Fruit fly (Drosophila melanogaster) ovary, adult (tissue): ENCODE data around the gene lbl.

ENCODE experiments used
- CG17801 ChIP-seq: fragments of 200-800 bp; optimal IDR thresholded peaks from 2 replicates; lab custom pipeline; 2019; ENCODE audit warnings: missing biosample characterization, mild to moderate bottlenecking, missing genetic modification characterization, moderate library complexity; ENCODE audit not compliant: partially characterized antibody

lbl gene

DNA sequence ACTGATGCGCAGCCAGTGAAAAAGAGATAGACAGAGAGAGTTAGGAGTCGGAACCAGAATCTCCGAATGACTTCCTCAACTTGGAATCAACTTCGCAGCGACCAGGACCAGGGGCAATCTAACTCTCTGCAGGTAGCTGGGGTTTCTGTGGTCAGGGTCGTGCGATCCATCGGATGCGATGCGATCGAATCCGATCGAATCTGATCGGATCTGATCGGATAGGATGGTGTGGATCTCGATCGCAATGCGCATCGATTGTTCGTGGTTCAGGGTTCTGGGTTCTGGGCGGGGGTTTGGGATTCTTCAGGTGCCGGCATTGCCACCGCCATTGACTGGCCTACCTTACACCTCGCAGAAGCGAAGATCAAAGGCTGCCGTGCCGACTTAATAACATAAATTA lies 14.7 kb downstream of the lbl start:
- no peak for TF ChIP-seq CG17801

DNA sequence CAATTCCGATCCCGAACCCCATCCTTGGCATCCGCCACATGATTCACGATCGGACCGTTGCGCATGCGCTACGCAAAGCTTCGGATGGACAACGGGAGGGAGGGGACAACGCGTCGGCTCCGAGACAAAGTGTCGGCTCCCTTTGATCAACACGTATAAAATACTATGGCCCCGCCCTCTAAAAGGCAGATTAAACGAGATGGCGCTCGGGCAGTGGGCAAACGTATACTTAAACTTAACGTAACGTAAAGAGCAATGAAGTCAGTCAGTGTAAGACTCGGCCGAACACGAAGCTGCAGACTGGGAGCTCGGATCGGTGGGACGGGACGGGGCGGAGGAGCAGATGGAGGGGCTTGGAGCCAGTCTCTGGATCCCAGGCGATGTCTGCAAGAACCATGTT lies 17.0 kb downstream of the lbl start:
- no peak for TF ChIP-seq CG17801

DNA sequence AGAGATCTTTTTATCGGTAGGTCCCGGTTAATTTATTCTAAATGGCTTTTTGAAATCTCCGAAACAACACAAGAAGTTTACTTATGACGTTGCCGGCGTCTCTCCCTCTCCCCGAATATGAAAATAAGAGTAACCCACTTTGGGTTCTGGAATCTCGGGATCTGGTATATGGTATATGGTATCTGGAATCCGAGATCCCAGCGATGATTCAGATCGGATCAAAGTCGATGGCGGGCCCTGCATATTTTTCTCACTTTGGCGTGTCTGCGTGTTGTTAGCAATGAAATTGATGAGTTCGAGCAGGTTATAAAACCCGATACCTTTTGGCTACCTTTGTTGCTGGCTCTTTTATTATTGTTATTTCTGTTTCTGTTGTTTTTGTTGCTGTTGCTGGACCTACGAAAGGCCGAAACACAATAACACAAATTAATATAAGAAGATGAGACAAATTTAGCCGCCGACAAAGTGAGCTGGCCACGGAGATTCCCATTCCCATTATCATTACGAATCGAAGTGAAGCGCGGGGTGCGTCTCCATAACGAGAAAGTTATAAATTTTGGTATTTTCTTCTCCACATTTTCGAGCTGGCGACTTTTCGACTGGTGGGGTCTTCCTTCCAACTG lies 18.8 kb downstream of the lbl start:
- no peak for TF ChIP-seq CG17801

DNA sequence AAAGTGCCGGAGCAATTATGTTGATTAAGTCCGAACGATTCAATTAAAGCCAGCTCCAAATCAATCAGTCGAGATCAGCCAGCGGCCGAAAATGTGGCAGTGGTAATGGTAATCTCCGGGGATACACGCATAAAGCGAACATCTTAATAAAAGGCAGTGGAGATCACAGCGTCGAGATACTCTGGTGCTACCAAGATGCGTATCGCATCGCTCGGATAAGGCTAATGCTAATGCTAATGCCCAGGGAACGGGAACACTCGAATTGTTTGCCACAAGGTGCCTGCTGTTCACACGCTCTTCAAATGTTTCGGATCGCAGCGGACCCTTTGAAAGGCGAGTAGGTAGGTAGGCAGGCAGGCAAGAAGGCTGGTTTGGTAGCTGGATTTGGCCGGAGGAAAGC lies 19.8 kb downstream of the lbl start:
- no peak for TF ChIP-seq CG17801

DNA sequence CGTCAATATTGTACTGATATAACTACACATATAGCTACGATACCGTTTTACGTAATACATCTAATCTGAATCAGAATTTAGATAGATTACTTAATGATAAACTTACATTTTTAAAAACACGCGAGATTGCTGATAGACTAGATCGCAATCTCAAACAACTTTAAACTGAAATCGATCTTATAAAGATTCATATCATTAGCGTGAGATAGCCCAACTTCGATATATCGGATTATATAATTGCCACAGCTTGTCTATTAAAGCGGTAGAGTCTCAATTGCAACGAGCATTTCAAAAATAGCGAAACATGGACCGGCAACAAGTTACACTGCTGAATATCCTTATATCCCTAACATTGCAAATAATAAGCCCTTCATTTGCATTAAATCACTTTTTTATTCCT lies 25.1 kb downstream of the lbl start, which contains the start of gene CheB93b:
Gene CheB93b (plus strand): TSS at position 301 of the 400 bp plus-strand sequence.
- no peak for TF ChIP-seq CG17801

DNA sequence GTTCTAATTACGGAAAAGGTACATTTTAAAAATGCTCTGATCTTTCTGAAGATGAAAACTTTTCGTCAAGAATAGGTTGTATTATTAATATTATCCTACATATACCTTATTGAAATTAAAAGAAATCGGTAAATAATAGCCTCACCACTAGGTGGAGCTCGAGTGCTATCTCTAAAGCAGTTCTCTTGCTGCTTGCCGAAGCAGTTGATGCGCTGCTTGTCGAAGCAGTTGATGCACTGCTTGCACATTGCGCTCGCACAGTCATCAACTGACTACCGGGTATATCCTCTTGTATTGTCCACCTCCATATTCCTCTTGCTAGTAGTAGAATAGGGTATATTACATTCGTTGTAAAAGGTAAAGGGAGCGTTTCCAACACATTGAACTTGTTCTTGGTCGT lies 25.6 kb downstream of the lbl start:
- TF ChIP-seq CG17801, result no peak

DNA sequence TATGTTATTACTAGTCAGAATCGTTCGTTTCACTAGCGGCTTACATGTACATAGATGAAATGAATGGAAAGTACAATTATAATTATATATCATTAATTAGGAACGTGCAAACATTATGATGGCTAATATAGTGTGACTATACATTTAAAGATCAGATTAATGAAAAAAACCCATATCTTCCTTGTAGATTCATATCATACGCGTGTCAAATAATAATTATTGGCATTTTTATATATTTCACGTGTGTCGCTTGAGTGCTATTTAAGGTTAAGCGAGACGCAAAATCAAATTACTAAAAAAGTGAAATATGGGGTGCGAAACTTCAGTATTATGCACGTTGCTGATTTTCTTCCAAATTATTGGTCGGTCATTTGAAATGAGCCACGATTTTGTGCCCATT lies 26.8 kb downstream of the lbl start, which contains the start of gene CheB93a:
Gene CheB93a (plus strand): TSS at position 301 of the 400 bp plus-strand sequence.
- no peak for TF ChIP-seq CG17801

DNA sequence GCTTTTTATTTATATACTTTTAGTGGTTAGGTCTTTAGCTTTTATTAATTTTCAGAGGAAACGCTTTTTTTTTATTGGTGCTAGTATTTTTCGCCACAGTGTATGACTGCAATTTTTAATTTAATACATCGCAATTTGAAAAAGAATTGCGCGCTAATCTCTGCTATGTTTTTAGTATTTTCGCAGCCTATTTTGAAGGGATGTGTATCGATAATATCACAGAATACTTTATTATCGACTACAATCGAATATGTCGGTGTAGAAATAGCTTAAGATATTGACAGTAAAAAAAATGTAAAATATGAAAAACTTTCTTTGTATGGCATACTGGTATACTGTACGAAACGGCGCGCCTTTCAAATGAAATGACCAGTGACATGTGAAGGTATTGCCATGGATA lies 27.2 kb downstream of the lbl start:
- TF ChIP-seq CG17801, result no peak

DNA sequence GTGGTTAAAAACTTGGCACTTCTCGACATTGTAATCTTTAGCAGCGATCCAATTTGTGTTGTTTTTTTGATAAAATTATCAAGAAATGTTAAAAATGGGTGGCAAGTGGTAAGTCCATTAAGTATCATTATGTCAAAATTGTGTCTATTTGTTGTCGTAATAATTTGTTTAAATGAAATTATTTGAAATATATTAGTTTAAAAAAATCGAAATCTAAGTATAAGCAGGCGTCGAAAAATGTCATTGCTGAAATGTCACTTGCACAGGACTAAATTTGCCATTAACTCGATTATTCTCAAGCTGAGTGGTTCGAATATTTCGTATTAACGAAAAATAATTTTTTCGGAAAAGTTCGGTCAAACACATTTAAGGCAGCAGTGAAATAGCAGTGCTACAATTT lies 30.5 kb downstream of the lbl start, which contains the start of gene CG7907:
Gene CG7907 (plus strand): TSS at position 301 of the 400 bp plus-strand sequence.
- no peak for TF ChIP-seq CG17801

DNA sequence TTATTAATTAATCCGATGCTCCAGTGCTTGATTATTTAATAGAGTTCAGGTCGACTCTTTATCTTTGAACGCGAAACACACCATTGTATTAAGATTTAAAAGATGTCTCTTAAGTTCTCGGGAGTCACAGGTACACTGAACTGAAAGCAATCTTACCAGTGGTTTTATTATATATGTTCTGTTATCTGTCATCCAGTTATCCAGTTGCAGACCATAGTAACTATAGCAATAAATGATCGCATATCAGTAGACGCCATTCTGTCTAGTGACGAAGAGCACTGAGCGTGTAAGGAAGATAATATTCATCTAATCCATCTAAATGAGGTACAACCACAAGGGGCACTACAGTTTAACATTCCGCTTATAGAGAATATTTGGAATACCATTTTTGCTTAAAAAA lies 34.3 kb downstream of the lbl start, which contains the start of gene Ugt49B2:
Gene Ugt49B2 (minus strand): TSS at position 101 of the 400 bp plus-strand sequence.
- TF ChIP-seq CG17801, result no peak

DNA sequence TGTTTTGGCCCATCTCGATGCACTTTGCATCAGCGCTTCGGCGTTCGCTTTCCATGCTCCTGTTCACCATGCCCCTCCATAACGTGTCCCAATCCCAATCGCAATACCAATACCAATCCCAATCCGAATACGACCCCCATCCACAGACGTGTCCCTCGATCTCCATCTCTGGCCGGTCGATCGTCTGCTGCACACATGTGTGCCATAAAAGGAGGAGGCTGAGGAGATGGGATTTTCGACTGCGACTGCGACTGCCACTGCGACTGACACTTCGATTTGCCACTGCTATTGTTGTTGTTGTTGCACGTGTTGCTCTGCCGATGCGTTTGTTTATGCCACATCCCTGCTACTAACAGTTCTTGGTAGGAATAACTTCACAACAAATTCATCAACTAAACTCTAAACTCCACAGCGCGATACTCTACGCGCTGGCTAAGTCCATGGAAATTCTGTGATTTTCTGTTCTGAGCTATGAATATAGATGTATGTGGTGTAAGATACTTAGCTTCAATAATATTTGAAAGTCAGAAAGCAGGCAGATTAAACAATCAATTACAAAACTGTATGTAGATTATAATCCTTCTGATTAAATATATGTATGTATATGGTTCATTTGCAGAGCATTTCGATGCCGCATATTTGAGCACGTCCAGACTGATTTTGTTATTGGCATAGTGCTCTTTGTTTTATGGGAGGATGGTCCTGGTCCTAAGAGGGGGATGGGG lies 40.8 kb downstream of the lbl start:
- no peak for TF ChIP-seq CG17801

DNA sequence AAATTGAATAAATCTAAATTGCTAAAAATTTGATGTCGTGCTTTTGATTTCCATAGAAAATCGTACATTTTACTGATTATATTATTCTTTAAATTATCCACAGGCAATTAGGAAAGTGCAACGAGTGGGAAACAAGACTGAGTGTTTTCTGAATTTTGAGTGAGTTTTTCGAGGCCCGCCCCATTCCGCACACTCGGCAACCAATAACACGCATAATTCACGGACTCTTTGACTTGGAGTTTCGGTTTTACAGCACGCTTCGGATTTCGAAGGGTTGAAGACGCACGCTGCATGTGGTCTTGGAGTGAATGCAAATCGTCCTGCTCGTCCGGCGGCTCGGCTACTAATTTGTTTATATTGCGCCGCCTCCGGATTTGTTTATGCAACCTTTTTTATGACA lies 41.7 kb downstream of the lbl start:
- TF ChIP-seq CG17801, result no peak

DNA sequence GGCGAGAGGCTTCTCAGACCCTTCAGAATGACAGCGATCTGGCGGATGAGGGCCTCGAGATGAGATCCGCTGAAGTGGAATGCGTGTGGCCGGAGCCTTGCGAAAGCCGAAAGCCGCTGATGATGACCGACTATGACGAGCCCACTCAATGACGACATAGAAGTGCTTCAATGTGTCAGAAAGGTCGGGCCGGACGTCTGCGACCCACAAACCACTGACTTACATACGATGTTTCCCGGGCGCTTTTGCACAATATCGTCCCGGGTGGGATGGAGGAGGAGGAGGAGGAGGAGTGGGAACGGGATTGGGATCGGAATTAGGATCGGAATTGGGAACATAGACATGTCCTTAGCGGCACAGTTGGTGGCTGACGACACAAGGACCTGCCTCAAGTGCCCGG lies 43.0 kb downstream of the lbl start:
- TF ChIP-seq CG17801, result no peak

DNA sequence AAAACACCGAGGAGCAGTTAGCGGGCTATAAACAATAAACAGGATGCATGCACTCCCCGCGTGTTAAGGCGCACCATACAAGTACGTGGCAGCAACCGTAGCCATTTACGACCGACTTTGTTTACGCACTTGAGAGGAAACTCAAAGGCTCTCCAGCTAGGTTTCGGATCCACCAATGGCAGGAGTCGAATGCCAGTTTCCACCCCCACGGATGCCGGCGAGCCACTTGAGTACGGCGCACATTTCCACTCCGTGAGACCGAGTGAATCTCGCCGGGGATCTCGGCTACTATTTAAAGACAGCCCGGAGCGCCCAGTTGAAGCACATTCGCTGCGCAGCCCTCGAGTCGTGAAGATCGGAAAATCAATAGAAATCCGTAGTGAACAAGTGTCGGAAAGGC lies 45.4 kb downstream of the lbl start, which contains the start of gene bap:
Gene bap (plus strand): TSS at position 317 of the 400 bp plus-strand sequence.
- no peak for TF ChIP-seq CG17801

DNA sequence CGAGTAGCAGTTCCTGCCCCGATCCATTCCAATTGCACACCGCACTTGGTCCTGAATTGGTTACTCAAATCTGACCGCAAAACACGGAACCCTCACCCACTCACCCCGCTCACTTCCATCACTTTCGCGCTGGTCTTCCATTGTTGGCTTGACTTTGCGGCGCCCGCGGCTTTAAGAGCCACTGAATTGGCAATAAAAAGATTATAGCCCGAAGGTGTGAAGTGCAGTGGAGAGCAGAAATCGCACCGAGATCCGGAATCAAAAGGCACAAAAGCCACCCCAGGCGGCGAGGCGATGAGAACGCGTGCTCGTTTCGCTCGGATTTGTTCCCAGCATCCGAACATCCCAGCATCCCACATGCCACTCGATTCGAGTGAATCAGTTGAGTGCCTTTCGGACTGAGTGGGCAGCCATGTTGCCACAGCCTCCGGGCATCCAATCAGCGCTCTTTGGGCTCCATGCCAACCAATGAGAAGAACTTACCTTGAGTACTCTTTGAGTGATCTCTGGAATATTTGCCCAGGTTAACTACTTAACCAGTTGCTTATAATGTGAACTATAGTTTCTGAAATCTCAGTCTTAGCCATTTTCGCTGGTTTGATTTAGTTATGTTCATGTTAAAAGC lies 46.5 kb downstream of the lbl start:
- TF ChIP-seq CG17801, result no peak

DNA sequence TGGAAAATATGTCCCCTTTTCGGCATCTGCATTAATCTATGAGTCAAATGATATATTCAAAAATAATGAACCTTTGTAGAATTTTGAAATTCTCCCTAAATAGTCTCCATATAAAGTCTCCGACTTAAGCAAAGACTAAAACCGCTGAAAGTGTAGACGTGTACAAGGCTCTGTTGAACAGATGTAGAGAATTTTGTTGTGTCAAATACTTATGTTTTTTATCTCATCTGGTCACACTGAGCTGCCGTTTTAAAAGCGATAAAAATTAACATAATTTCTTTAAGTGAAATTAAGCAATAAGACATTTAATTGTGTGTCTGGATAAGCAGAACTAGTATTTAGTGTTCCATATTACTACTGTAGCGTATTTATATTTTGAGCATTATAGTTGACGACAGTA lies 47.8 kb downstream of the lbl start:
- TF ChIP-seq CG17801, result no peak

DNA sequence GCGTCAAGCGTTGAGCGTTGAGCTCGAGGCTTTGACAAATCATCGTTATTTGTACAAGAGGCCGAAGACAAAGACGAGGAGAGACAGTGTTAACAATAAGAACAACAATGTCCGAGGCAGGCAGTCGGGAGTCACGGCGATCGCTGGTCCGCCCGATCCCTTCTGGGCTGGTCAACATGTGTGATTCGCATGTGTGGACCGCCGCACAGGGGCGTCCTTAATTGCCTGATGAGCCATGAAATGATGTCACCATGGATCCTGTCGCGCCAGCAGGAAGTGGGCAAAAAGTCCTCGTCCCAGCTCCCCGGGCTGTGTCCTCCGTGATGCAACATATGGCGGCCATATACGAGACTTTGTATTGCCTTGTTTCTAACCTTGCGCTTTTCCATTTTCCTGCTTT lies 54.0 kb downstream of the lbl start:
- TF ChIP-seq CG17801, result no peak

DNA sequence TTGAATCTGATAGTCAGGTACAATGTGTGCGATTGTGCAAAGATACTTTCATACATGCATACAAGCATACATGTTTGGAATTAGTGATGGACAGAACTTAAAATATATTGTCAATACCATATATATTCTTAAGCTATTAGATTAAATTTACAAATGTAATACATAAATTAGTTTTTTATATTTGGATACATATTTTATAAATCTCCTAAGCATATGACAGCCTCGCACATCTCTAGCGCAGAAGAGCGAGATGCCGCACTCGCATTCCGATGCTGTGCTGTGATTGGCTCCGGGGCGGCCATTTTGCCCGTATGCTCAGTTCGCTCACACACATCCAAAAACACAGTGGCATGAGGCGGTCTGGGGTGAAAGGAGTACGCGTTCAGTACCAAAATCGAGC lies 55.3 kb downstream of the lbl start, which contains the start of gene tin:
Gene tin (plus strand): TSS at position 383 of the 400 bp plus-strand sequence.
- peak; percentile 85 for TF ChIP-seq CG17801
